Worm (Caenorhabditis elegans) whole organism, dauer: ENCODE data around the gene T27E7.5.
"Not testable (repeated sequence)": the region's sequence is repeated elsewhere in the genome, so short reads cannot be mapped to it uniquely, and the experiment has no call there.

Experiments
- unc-62 ChIP-seq: sonication (generic microtip); optimal IDR thresholded peaks from 2 replicates; lab custom pipeline; 2017; ENCODE audit warnings: missing biosample characterization, missing genetic modification reagents, missing genetic modification characterization

The T27E7.5 gene

DNA sequence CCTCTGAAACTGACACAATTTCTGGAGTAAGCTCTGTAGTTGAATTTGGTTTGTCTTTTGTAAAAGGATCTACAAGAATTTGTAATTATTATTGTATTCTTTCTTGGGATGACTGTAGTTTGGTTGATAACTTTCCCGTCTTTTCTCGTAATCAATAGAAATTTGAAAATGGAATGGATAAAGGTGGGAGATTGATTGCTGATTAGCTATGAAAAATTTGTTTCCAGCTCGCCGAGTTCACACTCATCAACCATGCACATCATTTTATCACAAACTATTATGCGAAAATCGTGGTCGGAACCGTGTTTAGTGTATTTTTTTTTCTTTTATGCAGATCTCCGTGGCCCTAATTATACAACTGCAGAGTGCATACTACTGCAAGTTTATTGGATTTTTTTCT, at the start of gene T27E7.5:
TSS of gene T27E7.5 (plus strand) at position 253 of the 400 bp plus-strand sequence.
- TF ChIP-seq unc-62 = no peak

DNA sequence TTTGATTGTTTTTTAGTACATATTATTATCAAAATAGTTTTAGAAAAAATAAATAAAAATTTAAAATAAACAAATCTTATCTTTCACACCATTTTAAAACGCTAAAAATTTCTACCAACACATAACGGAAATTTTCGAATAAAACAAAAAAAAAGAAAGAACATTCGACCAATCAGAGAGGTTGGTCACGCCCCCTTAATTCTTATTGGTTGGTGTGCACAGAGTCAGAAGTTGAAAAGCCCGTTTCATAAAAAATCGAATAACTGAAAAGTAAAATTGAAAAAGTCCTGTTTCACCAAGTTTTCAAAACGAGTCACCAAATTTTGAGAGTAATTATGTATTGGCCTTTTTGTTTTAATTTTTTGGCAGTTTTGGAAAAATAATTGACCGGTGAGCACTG, 45.8 kb upstream of the T27E7.5 start:
- TF ChIP-seq unc-62 = no peak

DNA sequence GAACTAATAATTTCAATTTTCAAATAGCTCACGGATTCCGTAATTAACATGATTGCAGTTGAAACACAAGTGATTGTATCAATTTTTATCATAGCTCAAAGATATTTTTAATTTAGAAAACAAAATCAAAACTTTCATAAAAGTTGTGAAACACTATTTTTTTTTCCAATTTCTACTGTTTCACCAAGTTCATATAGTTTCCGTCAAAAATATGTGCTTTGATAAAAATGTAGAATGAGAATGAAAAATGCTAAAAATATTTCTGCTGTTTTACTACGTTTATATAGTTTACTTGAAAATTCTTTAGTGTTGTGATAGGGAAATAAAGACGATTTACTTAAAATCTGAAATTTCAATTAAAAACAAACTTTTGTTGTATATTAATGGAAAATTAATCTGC, 41.5 kb upstream of the T27E7.5 start:
- TF ChIP-seq unc-62 = no peak

DNA sequence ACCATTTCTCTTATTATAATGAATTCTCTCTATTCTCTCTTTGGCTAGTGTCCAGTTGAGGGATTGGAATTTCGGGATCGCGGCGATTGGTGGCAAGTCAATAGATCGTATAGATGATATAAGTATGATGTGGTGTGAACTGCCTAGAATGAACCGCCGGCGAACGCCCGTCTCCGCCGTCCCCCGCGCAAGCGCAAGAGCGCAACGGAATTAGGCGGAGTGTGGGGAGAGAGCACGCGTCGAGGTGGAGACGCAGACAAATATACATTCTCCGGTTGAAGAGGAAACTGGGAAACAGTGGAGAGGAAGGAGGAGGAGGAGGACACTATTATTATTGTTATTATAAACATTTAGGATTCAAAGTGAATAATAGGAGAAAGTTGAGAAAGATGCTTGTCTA, 40.5 kb upstream of the T27E7.5 start:
- no peak for TF ChIP-seq unc-62

DNA sequence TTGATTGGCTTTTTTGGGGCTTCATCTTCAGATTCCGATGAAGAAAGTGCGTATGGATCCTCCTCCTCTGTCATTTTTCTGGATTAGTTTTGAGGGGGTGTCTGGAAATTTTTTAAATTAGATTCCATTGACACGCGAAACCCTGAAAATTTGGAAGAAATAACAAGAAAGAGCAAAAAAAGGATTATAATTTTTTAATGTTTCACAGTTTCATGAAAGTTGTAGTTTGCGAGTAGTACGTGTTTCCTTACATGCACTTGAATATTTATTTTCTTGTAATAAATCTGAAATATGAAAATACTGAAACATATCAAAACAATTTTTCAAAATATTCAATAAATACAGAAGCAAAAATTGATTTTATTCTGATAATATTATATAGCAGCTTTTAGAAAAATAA, 31.9 kb upstream of the T27E7.5 start, which contains the start of gene tag-273:
TSS of gene tag-273 (minus strand) at position 101 of the 400 bp plus-strand sequence.
- TF ChIP-seq unc-62 = no peak

DNA sequence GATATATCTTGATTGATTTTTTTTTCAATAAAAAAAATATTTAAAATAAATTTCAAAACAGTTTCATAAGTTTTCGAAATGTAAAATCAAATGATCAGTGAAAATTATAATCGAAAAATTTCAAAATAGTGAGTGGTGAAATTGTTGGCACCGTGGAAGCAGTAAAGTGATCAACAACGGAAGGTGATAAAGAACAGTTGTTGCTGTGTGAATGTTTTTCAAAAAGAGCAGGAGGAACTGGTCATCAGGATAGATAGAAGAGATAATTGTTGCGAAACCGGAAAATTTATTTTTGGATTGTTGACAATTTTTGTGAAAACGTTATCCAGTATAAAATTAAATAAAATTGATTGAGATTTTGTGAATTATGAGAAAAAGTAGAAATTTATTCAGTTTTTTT, 30.9 kb upstream of the T27E7.5 start:
- no peak for TF ChIP-seq unc-62

DNA sequence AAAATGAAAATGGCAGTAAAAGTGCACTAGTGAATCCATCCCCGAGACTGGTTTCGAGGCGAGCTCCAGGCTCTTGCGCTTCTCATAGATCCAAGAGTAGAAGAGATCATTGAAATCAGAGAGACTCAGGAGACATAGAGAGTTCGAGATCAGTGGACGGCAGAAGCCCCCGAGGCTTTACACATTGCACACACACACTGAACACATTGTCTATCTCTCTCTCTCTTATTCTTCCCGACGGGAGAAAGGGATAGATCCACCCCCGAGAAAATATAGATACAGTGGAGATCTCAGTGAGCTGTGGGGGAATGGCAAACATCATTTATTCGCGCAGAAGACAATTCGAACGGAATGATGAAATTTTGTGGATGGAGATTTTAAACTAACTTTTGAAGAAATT, 30.0 kb upstream of the T27E7.5 start:
- TF ChIP-seq unc-62 = no peak

DNA sequence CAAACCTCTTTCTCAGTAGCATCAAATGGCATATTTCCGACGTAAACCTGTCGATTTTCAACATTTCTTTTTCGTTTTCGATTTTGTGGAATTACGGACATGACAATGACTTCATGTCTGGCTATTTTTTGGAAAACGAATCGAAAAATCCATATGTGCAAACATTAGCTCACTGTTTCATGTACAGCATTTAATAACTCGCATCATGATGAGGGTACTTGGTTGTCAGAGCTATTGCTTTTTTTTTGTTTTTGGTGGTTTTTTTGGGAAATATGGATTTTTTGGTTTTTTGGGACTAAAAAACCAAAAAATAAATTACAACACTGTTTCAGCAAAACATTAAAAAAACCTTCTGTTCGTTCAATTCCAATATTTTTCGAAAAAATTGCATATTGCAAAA, 24.6 kb upstream of the T27E7.5 start, which contains the start of gene Y57G11A.5:
TSS of gene Y57G11A.5 (minus strand) at position 101 of the 400 bp plus-strand sequence.
- no peak for TF ChIP-seq unc-62

DNA sequence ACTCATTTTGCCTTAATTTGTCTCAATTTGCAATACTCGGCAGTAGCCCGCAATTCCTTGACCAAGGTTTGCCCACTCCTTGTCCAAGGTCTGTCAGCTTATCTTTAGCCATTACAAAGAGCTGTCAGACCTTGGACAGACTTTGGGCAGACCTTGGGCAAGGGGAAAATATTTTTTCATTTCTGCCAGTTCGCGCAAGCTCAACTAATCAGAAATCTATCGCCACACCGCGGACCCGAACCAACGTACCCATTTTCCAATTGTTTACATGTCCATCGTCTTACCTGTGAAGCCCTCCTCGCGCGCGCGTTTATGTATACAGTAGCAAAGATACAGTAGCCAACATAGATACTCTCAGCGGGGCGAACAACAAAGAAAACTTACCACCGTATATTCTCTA, 21.8 kb upstream of the T27E7.5 start:
- TF ChIP-seq unc-62 = no peak

DNA sequence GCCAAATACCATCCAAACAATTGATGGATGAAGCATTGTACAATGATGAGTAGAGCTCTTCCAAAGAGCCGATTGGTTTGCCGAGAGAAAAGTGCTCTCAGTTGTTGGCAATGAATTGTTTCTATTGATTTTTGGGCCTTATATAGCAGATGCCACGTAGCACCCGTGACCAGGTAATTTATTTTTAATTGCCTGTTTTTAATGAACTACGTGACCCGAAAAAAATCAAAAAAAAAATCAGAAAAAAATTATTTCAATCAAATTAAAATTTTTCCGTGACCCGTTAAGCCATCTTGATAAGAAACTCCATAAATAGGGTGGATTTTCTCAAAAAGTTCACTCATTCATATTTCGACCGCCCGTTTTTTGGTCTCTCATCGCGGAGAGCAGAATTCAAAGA, 17.5 kb upstream of the T27E7.5 start, which contains the start of the genes Y57G11A.2 and T27E7.1:
TSS of gene Y57G11A.2 (minus strand) at position 101 of the 400 bp plus-strand sequence.
TSS of gene T27E7.1 (plus strand) at position 337 of the 400 bp plus-strand sequence.
- no peak for TF ChIP-seq unc-62

DNA sequence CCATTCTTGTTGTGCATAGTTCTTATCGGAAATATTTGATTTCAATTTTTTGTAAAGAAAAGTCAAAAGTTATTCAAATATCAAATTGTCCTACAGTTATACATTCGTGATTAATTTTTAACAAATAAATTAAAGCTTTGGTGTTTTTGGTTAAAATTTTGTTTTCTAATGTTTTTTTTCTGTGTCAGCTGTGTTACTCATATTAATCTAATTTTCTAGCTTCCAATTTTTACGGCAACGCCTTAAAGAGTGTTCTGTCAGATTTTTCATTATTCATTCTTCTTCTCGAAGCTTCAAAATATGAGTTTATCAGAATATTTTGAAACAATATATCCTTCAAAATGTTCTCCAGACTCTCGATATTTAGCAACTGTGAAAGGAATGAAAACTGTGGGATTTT, 13.4 kb upstream of the T27E7.5 start, which contains the start of gene srh-63:
TSS of gene srh-63 (plus strand) at position 301 of the 400 bp plus-strand sequence.
- no peak for TF ChIP-seq unc-62

DNA sequence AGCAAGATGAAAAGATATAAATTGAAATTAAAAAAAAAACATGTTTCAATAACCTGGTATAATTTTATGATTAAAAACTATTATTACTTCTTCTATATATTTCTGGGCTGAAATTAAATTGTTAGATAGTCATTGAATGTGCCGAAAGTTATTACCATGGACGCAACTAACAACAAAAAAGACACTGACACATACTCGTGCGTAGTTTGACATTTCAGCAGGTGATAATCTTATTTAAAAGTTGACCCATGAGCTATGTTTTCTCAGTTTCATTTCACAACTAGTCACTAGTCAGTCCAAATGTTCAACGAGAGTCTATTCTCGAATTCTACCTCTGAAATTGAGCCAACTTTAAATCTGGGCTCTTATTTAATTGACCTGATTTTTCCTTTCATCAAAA, 8.2 kb upstream of the T27E7.5 start, which contains the start of gene T27E7.3:
TSS of gene T27E7.3 (plus strand) at position 301 of the 400 bp plus-strand sequence.
- no peak for TF ChIP-seq unc-62

DNA sequence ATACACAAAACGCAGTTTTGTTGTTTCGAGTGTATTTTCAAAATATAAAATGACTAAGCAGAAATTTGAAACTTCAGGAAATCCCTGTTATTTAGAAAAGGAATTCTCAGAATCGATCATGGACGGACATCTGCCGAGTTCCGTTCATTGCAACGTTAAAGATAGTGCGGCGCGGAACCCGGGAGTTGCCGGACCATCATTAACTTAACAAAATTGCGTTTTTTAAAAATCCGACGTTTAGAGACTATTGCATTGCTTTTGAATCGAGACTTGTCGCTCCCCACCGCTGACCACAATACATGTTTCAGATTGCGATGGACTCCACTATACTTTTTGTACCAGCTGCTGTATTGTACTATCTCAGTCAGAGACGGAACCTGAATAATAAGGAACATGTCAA, 6.9 kb upstream of the T27E7.5 start:
- TF ChIP-seq unc-62 = no peak

DNA sequence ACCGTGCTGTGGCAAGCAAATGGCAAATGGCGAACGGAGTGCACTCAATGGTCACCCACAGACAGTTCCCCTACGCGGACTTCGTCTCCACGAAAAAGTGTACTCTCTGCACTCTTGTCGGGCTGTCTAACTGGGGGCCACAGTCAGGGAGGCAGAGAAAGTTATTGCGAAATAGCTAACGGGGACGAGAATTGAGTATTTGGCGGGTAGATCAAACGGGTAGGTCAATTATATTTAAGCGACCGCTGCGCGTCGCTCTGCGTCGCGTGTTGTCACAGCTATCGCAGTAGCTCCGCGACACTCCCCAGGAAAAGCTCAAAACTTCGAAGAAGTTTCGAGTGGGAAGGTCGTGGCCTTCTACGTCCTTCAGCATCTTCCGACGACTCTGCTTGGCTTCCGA, 4.6 kb upstream of the T27E7.5 start:
- TF ChIP-seq unc-62 = no peak

DNA sequence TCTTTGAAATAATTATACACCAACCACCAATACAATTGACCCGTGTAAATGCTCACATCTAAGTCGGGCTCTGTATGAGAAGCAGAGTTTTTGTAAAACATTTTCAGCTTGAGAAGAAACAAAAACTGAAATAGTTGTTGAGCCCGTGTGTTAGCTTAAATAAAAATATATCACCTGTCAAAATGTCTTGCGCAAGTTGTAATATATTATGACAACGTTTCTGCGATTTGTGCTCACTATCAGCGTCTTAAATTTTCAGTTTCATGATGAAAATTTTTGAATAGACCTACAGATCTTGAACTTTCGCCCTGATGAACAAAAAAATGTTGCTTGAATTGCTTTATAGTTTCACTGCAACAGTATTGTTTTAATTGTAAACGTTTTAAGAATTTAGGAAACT, 2.0 kb upstream of the T27E7.5 start, which contains the start of gene T27E7.4:
TSS of gene T27E7.4 (minus strand) at position 101 of the 400 bp plus-strand sequence.
- no peak for TF ChIP-seq unc-62

DNA sequence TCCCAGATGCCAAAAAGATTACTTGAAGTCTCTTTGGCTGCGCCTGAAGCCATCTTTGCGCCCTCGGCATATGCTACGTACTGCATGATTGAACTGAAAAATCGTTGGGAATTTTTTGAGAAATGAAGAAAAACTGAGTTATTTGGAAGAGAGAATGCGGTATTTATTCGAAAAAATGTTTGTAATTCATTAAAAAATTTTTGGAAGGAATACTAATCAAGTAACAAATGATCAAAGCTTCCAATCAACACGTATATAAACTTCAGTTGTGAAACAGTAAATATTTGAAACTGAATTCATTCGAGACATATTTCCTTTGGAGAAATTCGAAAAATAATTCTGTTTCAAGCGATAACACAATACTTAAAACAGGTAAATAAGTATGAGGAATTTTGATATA, 5.6 kb downstream of the T27E7.5 start, which contains the start of gene pals-29:
TSS of gene pals-29 (minus strand) at position 101 of the 400 bp plus-strand sequence.
- no peak for TF ChIP-seq unc-62

DNA sequence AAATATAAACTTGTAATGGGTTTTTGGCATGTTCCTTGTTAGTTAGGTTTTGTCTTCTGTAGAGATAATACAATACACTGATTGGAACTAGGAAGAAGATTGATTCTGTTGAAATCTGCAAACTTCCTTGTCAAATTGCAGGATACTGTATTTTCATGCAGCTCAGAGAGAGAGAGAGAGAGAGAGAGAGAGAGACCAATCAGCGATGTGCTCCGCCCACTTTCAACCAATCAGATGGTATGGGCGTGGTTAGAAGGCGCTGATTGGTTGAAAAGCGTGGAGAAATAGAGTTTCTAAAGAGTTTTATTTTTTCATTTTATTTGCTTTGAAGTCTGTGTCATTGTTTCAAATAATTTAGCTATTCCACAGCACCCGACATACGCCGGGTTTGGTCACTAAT, 10.3 kb downstream of the T27E7.5 start:
- no peak for TF ChIP-seq unc-62

DNA sequence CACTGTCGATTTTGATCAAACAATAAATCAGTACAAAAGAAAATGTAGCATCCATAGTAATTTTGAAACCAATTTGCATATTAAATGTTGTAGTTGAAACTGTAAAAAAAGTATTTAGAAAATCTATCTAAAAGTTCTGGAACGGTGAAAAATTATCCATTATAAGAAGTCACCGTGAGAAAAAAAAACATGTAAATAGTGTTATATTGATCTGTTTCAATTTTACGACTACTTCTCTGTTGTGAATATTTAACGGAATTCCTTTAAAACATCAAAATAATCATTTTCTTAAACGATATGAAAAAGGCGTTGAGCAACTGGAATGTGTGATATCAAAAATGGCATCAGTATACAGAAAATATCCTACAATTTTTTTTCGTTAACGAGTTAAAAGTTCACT, 12.3 kb downstream of the T27E7.5 start, which contains the start of gene T27E7.9:
TSS of gene T27E7.9 (minus strand) at position 101 of the 400 bp plus-strand sequence.
- TF ChIP-seq unc-62 = no peak

DNA sequence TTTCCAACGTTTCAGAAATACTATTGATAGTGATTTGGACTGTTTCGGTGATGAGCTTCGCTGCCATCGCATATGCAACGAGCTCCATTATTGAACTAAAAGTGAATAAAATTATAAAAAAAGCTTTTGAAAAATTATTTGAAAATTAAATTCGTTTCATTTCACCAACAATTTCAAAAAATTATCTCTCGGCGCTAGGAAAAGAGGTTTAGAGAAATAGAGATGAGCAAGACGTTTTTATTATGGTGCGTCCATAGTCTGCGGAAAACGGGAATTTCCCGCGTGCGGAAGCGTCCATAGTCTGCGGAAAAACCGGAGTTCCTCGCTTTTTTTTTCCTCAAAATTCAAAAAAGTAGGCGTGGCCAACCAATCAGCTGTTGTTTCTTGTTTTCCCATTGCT, 14.9 kb downstream of the T27E7.5 start, which contains the start of gene pals-30:
TSS of gene pals-30 (minus strand) at position 101 of the 400 bp plus-strand sequence.
- TF ChIP-seq unc-62 = not testable (repeated sequence)
